Fruit fly (Drosophila melanogaster) whole organism, wandering third instar larva: ENCODE data around the gene Mip.

Experiments used
- CG32264 ChIP-seq: fragments of 200-800 bp; sonication (Bioruptor generic); optimal IDR thresholded peaks from 2 replicates; lab custom pipeline; 2016; ENCODE audit warnings: missing biosample characterization, missing genetic modification characterization
- Dif ChIP-seq: fragments of 200-275, 200-300 bp; sonication (Bioruptor generic); optimal IDR thresholded peaks from 2 replicates; lab custom pipeline; 2018; ENCODE audit warnings: missing biosample characterization, missing genetic modification characterization; ENCODE audit not compliant: partially characterized antibody
- GATAd ChIP-seq: sonication (Bioruptor generic); optimal IDR thresholded peaks from 2 replicates; lab custom pipeline; 2016; ENCODE audit warnings: missing biosample characterization, missing genetic modification characterization
- HLH106 ChIP-seq: fragments of 200-800 bp; optimal IDR thresholded peaks from 3 replicates; lab custom pipeline; 2019; ENCODE audit warnings: missing biosample characterization, mild to moderate bottlenecking, missing genetic modification characterization, moderate library complexity
- Hnf4 ChIP-seq: fragments of 200-800 bp; sonication (Bioruptor generic); optimal IDR thresholded peaks from 2 replicates; lab custom pipeline; 2016; ENCODE audit warnings: missing biosample characterization, mild to moderate bottlenecking, missing genetic modification characterization
- Hr78 ChIP-seq: fragments of >200 bp; optimal IDR thresholded peaks from 2 replicates; lab custom pipeline; 2017; ENCODE audit warnings: missing biosample characterization, missing genetic modification characterization
- Jra ChIP-seq: sonication (Bioruptor generic); optimal IDR thresholded peaks from 2 replicates; lab custom pipeline; 2016; ENCODE audit warnings: missing biosample characterization, missing genetic modification characterization
- Mio ChIP-seq: sonication (Bioruptor generic); optimal IDR thresholded peaks from 2 replicates; lab custom pipeline; 2016; ENCODE audit warnings: missing biosample characterization, missing genetic modification characterization
- Myc ChIP-seq: fragments of >200 bp; optimal IDR thresholded peaks from 2 replicates; lab custom pipeline; 2017
- N ChIP-seq: fragments of >200 bp; optimal IDR thresholded peaks from 2 replicates; lab custom pipeline; 2018; ENCODE audit warnings: missing biosample characterization, missing external identifiers, missing genetic modification characterization
- OdsH ChIP-seq: fragments of 200-800 bp; sonication (Bioruptor generic); optimal IDR thresholded peaks from 2 replicates; lab custom pipeline; 2016; ENCODE audit warnings: missing biosample characterization, mild to moderate bottlenecking, missing genetic modification characterization
- Rel ChIP-seq, 2 experiments: fragments of 200-800 bp; sonication (Bioruptor generic) in 1 of 2; optimal IDR thresholded peaks; 2 replicates in 1 of 2; 3 replicates in 1 of 2; lab custom pipeline; 2016 to 2019; ENCODE audit warnings: mild to moderate bottlenecking in 2 of 2, missing biosample characterization in 2 of 2, missing genetic modification characterization in 2 of 2, moderate library complexity in 1 of 2
- br ChIP-seq: fragments of 200-800 bp; sonication (Bioruptor generic); optimal IDR thresholded peaks from 2 replicates; lab custom pipeline; 2016; ENCODE audit warnings: missing biosample characterization, missing genetic modification characterization
- brk ChIP-seq: fragments of 200-800 bp; sonication (Bioruptor generic); optimal IDR thresholded peaks from 2 replicates; lab custom pipeline; 2016; ENCODE audit warnings: missing biosample characterization, mild to moderate bottlenecking, missing genetic modification characterization
- dsf ChIP-seq: sonication (Bioruptor generic); optimal IDR thresholded peaks from 2 replicates; lab custom pipeline; 2016; ENCODE audit warnings: missing biosample characterization, missing genetic modification characterization, borderline replicate concordance
- ey ChIP-seq: fragments of 200-800 bp; sonication (Bioruptor generic); optimal IDR thresholded peaks from 2 replicates; lab custom pipeline; 2016; ENCODE audit warnings: missing biosample characterization, missing genetic modification characterization
- fru ChIP-seq: fragments of 200-800 bp; sonication (Bioruptor generic); optimal IDR thresholded peaks from 3 replicates; lab custom pipeline; 2016; ENCODE audit warnings: missing biosample characterization, mild to moderate bottlenecking, missing genetic modification characterization
- h ChIP-seq: fragments of 200-800 bp; sonication (Bioruptor generic); optimal IDR thresholded peaks from 3 replicates; lab custom pipeline; 2016; ENCODE audit warnings: missing biosample characterization, mild to moderate bottlenecking, missing genetic modification characterization
- jim ChIP-seq: fragments of 175-275, 200-325 bp; sonication (Bioruptor generic); optimal IDR thresholded peaks from 2 replicates; lab custom pipeline; 2016; ENCODE audit warnings: missing biosample characterization, mild to moderate bottlenecking, missing genetic modification characterization
- psq ChIP-seq: fragments of 200-800 bp; sonication (Bioruptor generic); optimal IDR thresholded peaks from 3 replicates; lab custom pipeline; 2017; ENCODE audit warnings: missing biosample characterization, mild to moderate bottlenecking, missing genetic modification characterization, moderate library complexity
- rgr ChIP-seq: fragments of 200-800 bp; sonication (Bioruptor generic); optimal IDR thresholded peaks from 3 replicates; lab custom pipeline; 2016; ENCODE audit warnings: missing biosample characterization, mild to moderate bottlenecking, missing genetic modification characterization
- sage ChIP-seq: fragments of 200-800 bp; sonication (Bioruptor generic); optimal IDR thresholded peaks from 2 replicates; lab custom pipeline; 2016; ENCODE audit warnings: missing biosample characterization, mild to moderate bottlenecking, missing genetic modification characterization
- tai ChIP-seq: sonication (Bioruptor generic); optimal IDR thresholded peaks from 2 replicates; lab custom pipeline; 2016; ENCODE audit warnings: missing biosample characterization, missing genetic modification characterization
- usp ChIP-seq: fragments of >200 bp; optimal IDR thresholded peaks from 2 replicates; lab custom pipeline; 2017; ENCODE audit warnings: missing biosample characterization, missing genetic modification characterization

Gene Mip

DNA sequence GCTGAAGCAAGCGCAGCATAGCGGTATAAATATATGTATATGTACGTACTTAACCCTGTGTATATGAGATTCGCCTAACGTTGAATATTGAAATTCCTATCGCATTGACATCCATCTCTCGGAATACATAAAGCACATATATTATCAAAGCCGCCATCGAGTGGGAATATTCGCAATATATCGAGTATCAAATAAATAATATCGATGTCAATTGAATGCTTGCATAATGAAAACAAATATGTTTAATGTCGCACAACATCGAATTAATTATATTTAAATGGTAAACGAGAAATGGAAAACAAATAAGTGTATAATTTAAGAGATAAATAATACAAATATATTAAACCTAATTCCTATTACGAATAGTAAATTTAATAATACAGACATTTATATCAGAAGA, 28.8 kb downstream of the Mip start, which contains the start of gene ND-24L:
TSS of gene ND-24L (minus strand) at position 101 of the 400 bp plus-strand sequence.
- TF ChIP-seq br (GFP tag; lab: Kevin White, UChicago), result no peak
- no peak for TF ChIP-seq tai (GFP tag; lab: Kevin White, UChicago)

DNA sequence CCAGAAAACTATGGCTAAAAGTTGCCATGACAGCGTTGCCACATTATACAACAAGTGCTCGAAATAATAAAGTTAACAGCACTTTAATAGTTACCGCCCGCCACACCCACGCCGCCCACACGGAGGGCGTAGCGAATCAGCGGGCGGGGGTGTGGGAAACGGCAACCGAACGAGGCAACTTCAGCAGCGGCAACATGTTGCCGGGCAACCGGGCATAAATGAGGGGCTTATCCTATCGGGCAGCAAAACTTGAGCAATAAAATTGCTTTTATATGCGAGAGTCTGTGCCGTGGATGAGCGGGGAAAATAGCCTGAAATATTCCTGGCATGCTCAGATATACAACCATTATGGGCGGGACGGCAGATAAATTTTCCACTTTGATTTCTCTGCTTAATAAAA, 33.2 kb downstream of the Mip start:
- TF ChIP-seq Rel (GFP tag; optimal IDR thresholded peaks at IDR 0.05; lab: Kevin White, UChicago) (no peak), Rel (tag; optimal IDR thresholded peaks at IDR 0.05; lab: Kevin White, UChicago) (no peak), Hnf4 (no peak), GATAd (GFP tag; lab: Kevin White, UChicago) (no peak), psq (GFP tag; lab: Kevin White, UChicago) (no peak), jim (GFP tag; lab: Kevin White, UChicago) (no peak), rgr (GFP tag; lab: Kevin White, UChicago) (no peak), OdsH (GFP tag; lab: Kevin White, UChicago) (no peak), tai (GFP tag; lab: Kevin White, UChicago) (no peak), Mio (GFP tag; lab: Kevin White, UChicago) (no peak)

DNA sequence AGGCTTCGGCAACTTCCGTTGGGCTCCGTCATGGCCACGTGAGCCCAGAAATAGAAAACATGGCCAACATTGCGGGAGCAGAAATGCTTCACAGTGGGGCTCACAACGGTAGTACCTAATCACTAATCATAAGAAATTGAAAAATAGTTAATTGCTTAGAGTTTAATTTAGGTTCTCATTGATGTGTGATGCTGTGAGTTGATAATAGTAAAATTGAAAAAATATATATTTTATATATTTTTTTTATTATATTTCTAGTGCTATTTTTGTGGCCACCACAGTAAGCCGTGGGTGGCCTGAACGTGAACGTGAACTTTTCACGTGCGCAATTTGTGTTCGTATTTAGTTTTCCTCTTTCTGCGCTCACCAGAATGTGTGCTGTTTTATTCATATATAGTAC, 39.0 kb downstream of the Mip start:
- TF ChIP-seq dsf (no peak), br (GFP tag; lab: Kevin White, UChicago) (no peak), fru (GFP tag; lab: Kevin White, UChicago) (no peak), Jra (GFP tag; lab: Kevin White, UChicago) (no peak), HLH106 (tag; lab: Kevin White, UChicago) (no peak), Hnf4 (no peak), ey (GFP tag; lab: Kevin White, UChicago) (no peak), usp (GFP tag; lab: Kevin White, UChicago) (no peak), sage (GFP tag; lab: Kevin White, UChicago) (no peak), Hr78 (GFP tag; lab: Kevin White, UChicago) (no peak), CG32264 (GFP tag; lab: Kevin White, UChicago) (no peak), GATAd (GFP tag; lab: Kevin White, UChicago) (no peak), N (GFP tag; lab: Kevin White, UChicago) (no peak), h (GFP tag; lab: Kevin White, UChicago) (no peak), Mio (GFP tag; lab: Kevin White, UChicago) (no peak), Dif (GFP tag; lab: Kevin White, UChicago) (no peak), Myc (lab: Kevin White, UChicago) (no peak), jim (GFP tag; lab: Kevin White, UChicago) (no peak), brk (GFP tag; lab: Kevin White, UChicago) (no peak)
